Fruit fly (Drosophila melanogaster) whole organism, embryonic: ENCODE data around the gene CG7536.

ENCODE experiments used
- BtbVII ChIP-seq: fragments of 200-800 bp; sonication (Bioruptor generic); optimal IDR thresholded peaks from 3 replicates; lab custom pipeline; 2017; ENCODE audit warnings: missing biosample characterization, mild to moderate bottlenecking, missing genetic modification characterization
- Bteb2 ChIP-seq: fragments of 200-800 bp; sonication (Bioruptor generic); optimal IDR thresholded peaks from 2 replicates; lab custom pipeline; 2016; ENCODE audit warnings: missing biosample characterization, missing genetic modification characterization
- CG10565 ChIP-seq: fragments of 200-800 bp; sonication (Bioruptor generic); optimal IDR thresholded peaks from 3 replicates; lab custom pipeline; 2016; ENCODE audit warnings: missing biosample characterization, mild to moderate bottlenecking, missing genetic modification characterization
- CG10979 ChIP-seq: fragments of 200-800 bp; sonication (Bioruptor generic); optimal IDR thresholded peaks from 2 replicates; lab custom pipeline; 2018; ENCODE audit warnings: missing biosample characterization, mild to moderate bottlenecking, missing genetic modification characterization, moderate library complexity
- CG14050 ChIP-seq: fragments of 200-800 bp; sonication (Bioruptor generic); IDR thresholded peaks from 3 replicates; pipeline ENCODE4 v1.3.6; 2022; ENCODE audit warnings: missing biosample characterization, missing genetic modification characterization
- CG14441 ChIP-seq: fragments of 200-800 bp; sonication (Bioruptor generic); IDR thresholded peaks from 2 replicates; pipeline ENCODE4 v1.3.6; 2022; ENCODE audit warnings: missing biosample characterization, missing genetic modification characterization
- CG14710 ChIP-seq: fragments of 200-800 bp; sonication (Bioruptor generic); optimal IDR thresholded peaks from 3 replicates; lab custom pipeline; 2019; ENCODE audit warnings: missing biosample characterization, mild to moderate bottlenecking, missing genetic modification characterization, moderate library complexity
- CG14965 ChIP-seq: fragments of 200-800 bp; sonication (Bioruptor generic); optimal IDR thresholded peaks from 2 replicates; lab custom pipeline; 2016; ENCODE audit warnings: missing biosample characterization, missing genetic modification characterization, borderline replicate concordance
- CG15696 ChIP-seq: fragments of 200-800 bp; sonication (Bioruptor generic); optimal IDR thresholded peaks from 2 replicates; lab custom pipeline; 2019; ENCODE audit warnings: missing biosample characterization, mild to moderate bottlenecking, missing genetic modification characterization, moderate library complexity
- CG1647 ChIP-seq: fragments of 200-800 bp; sonication (Bioruptor generic); optimal IDR thresholded peaks from 3 replicates; lab custom pipeline; 2016; ENCODE audit warnings: missing biosample characterization, missing genetic modification characterization
- CG17328 ChIP-seq: fragments of 200-800 bp; sonication (Bioruptor generic); IDR thresholded peaks from 2 replicates; pipeline ENCODE4 v1.3.6; 2022; ENCODE audit warnings: missing biosample characterization, missing genetic modification characterization
- CG17568 ChIP-seq: fragments of 200-800 bp; sonication (Bioruptor generic); optimal IDR thresholded peaks from 2 replicates; lab custom pipeline; 2018; ENCODE audit warnings: missing biosample characterization, mild to moderate bottlenecking, missing genetic modification characterization, moderate library complexity
- CG1832 ChIP-seq: fragments of 200-800 bp; sonication (Bioruptor generic); optimal IDR thresholded peaks from 2 replicates; lab custom pipeline; 2017; ENCODE audit warnings: missing biosample characterization, mild to moderate bottlenecking, missing genetic modification characterization, inconsistent platforms
- CG2116 ChIP-seq: fragments of 200-800 bp; sonication (Bioruptor generic); optimal IDR thresholded peaks from 3 replicates; lab custom pipeline; 2018; ENCODE audit warnings: missing biosample characterization, mild to moderate bottlenecking, missing genetic modification characterization
- CG6765 ChIP-seq: fragments of 200-800 bp; sonication (Bioruptor generic); optimal IDR thresholded peaks from 3 replicates; lab custom pipeline; 2017; ENCODE audit warnings: missing biosample characterization, mild to moderate bottlenecking, missing genetic modification characterization
- CG6813 ChIP-seq: fragments of 200-800 bp; sonication (Bioruptor generic); optimal IDR thresholded peaks from 2 replicates; lab custom pipeline; 2017; ENCODE audit warnings: missing biosample characterization, missing genetic modification characterization, mild to moderate bottlenecking, moderate library complexity, missing genetic modification reagents
- CG7357 ChIP-seq: fragments of 200-800 bp; sonication (Bioruptor generic); IDR thresholded peaks from 3 replicates; pipeline ENCODE4 v1.3.6; 2022; ENCODE audit warnings: missing biosample characterization, missing genetic modification characterization
- CG7987 ChIP-seq: fragments of 200-800 bp; sonication (Bioruptor generic); optimal IDR thresholded peaks from 2 replicates; lab custom pipeline; 2018; ENCODE audit warnings: missing biosample characterization, mild to moderate bottlenecking, missing genetic modification characterization, moderate library complexity
- CG8281 ChIP-seq: fragments of 200-800 bp; sonication (Bioruptor generic); optimal IDR thresholded peaks from 2 replicates; lab custom pipeline; 2018; ENCODE audit warnings: missing biosample characterization, mild to moderate bottlenecking, missing genetic modification characterization, moderate library complexity
- CG8290 ChIP-seq, 3 experiments: fragments of 200-800 bp; sonication (Bioruptor generic); optimal IDR thresholded peaks; 2 replicates each; lab custom pipeline; 2016 to 2019; ENCODE audit warnings: missing biosample characterization in 3 of 3, missing genetic modification characterization in 3 of 3, mild to moderate bottlenecking in 2 of 3, moderate library complexity in 1 of 3
- CG8924 ChIP-seq: fragments of 200-800 bp; optimal IDR thresholded peaks from 3 replicates; lab custom pipeline; 2019; ENCODE audit warnings: missing biosample characterization, mild to moderate bottlenecking, missing genetic modification characterization, moderate library complexity
- CG9437 ChIP-seq: fragments of 200-800 bp; sonication (Bioruptor generic); optimal IDR thresholded peaks from 2 replicates; lab custom pipeline; 2018; ENCODE audit warnings: missing biosample characterization, mild to moderate bottlenecking, missing genetic modification characterization
- CG9932 ChIP-seq: fragments of 200-800 bp; sonication (Bioruptor generic); IDR thresholded peaks from 2 replicates; pipeline ENCODE4 v1.3.6; 2022; ENCODE audit warnings: missing biosample characterization, missing genetic modification characterization
- Meics ChIP-seq: fragments of 200-800 bp; sonication (Bioruptor generic); optimal IDR thresholded peaks from 2 replicates; lab custom pipeline; 2017; ENCODE audit warnings: missing biosample characterization, mild to moderate bottlenecking, missing genetic modification characterization
- Mes4 ChIP-seq: fragments of 200-800 bp; sonication (Bioruptor generic); optimal IDR thresholded peaks from 2 replicates; lab custom pipeline; 2016; ENCODE audit warnings: missing biosample characterization, missing genetic modification characterization
- NC2α ChIP-seq: fragments of 200-800 bp; sonication (Bioruptor generic); optimal IDR thresholded peaks from 2 replicates; lab custom pipeline; 2016; ENCODE audit warnings: missing biosample characterization, missing genetic modification characterization
- Nf-YC ChIP-seq: fragments of 200-800 bp; optimal IDR thresholded peaks from 3 replicates; lab custom pipeline; 2019; ENCODE audit warnings: missing biosample characterization, mild to moderate bottlenecking, missing genetic modification characterization, moderate library complexity
- Oli ChIP-seq: fragments of 200-800 bp; sonication (Bioruptor generic); optimal IDR thresholded peaks from 2 replicates; lab custom pipeline; 2018; ENCODE audit warnings: missing biosample characterization, mild to moderate bottlenecking, missing genetic modification characterization, moderate library complexity
- Pdp1 ChIP-seq, 2 experiments: fragments of 200-800 bp; sonication (Bioruptor generic); optimal IDR thresholded peaks; 3 replicates each; lab custom pipeline; 2016; ENCODE audit warnings: missing biosample characterization in 2 of 2, missing genetic modification characterization in 2 of 2, mild to moderate bottlenecking in 1 of 2, moderate library complexity in 1 of 2
- Poxn ChIP-seq: fragments of 200-800 bp; sonication (Bioruptor generic); IDR thresholded peaks from 2 replicates; pipeline ENCODE4 v1.3.6; 2022; ENCODE audit warnings: missing biosample characterization, missing genetic modification characterization
- Sox100B ChIP-seq: fragments of 200-800 bp; sonication (Bioruptor generic); optimal IDR thresholded peaks from 3 replicates; lab custom pipeline; 2018; ENCODE audit warnings: missing biosample characterization, mild to moderate bottlenecking, missing genetic modification characterization
- croc ChIP-seq: fragments of 200-800 bp; sonication (Bioruptor generic); conservative IDR thresholded peaks from 3 replicates; pipeline ENCODE4 v1.3.6; 2022; ENCODE audit warnings: missing biosample characterization, missing genetic modification characterization
- da ChIP-seq: fragments of 200-800 bp; sonication (Bioruptor generic); optimal IDR thresholded peaks from 2 replicates; lab custom pipeline; 2016; ENCODE audit warnings: missing biosample characterization, missing genetic modification characterization
- disco-r ChIP-seq: fragments of 200-800 bp; sonication (Bioruptor generic); optimal IDR thresholded peaks from 2 replicates; lab custom pipeline; 2016; ENCODE audit warnings: missing biosample characterization, missing genetic modification characterization
- dmrt11E ChIP-seq: fragments of 200-800 bp; sonication (Bioruptor generic); optimal IDR thresholded peaks from 3 replicates; lab custom pipeline; 2018; ENCODE audit warnings: missing biosample characterization, mild to moderate bottlenecking, missing genetic modification characterization, moderate library complexity
- ftz-f1 ChIP-seq: fragments of 200-800 bp; sonication (Bioruptor generic); optimal IDR thresholded peaks from 2 replicates; lab custom pipeline; 2016; ENCODE audit warnings: missing biosample characterization, missing genetic modification characterization
- gce ChIP-seq: fragments of 200-800 bp; sonication (Bioruptor generic); IDR thresholded peaks from 3 replicates; pipeline ENCODE4 v1.3.6; 2022; ENCODE audit warnings: missing biosample characterization, missing genetic modification characterization
- grn ChIP-seq: fragments of 200-800 bp; sonication (Bioruptor generic); optimal IDR thresholded peaks from 3 replicates; lab custom pipeline; 2017; ENCODE audit warnings: missing biosample characterization, missing genetic modification characterization
- gro ChIP-seq: fragments of 200-800 bp; sonication (Bioruptor generic); optimal IDR thresholded peaks from 2 replicates; lab custom pipeline; 2016; ENCODE audit warnings: missing biosample characterization, missing genetic modification characterization
- gsb ChIP-seq: fragments of 200-800 bp; sonication (Bioruptor generic); IDR thresholded peaks from 2 replicates; pipeline ENCODE4 v1.3.6; 2022; ENCODE audit warnings: missing biosample characterization, missing genetic modification characterization
- hb ChIP-seq: fragments of 200-800 bp; sonication (Bioruptor generic); IDR thresholded peaks from 3 replicates; pipeline ENCODE4 v1.3.6; 2022; ENCODE audit warnings: missing biosample characterization, missing genetic modification characterization; ENCODE audit not compliant: partially characterized antibody
- insv ChIP-seq, 2 experiments: fragments of 200-800 bp; sonication (Bioruptor generic); optimal IDR thresholded peaks; 3 replicates each; lab custom pipeline; 2016 to 2018; ENCODE audit warnings: missing biosample characterization in 2 of 2, missing genetic modification characterization in 2 of 2
- maf-S ChIP-seq: fragments of 200-800 bp; sonication (Bioruptor generic); optimal IDR thresholded peaks from 2 replicates; lab custom pipeline; 2016; ENCODE audit warnings: missing biosample characterization, missing genetic modification characterization
- peb ChIP-seq: fragments of 200-800 bp; sonication (Bioruptor generic); IDR thresholded peaks from 2 replicates; pipeline ENCODE4 v1.3.6; 2022; ENCODE audit warnings: missing biosample characterization, missing genetic modification characterization
- pfk ChIP-seq: fragments of 200-800 bp; sonication (Bioruptor generic); optimal IDR thresholded peaks from 2 replicates; lab custom pipeline; 2018; ENCODE audit warnings: missing biosample characterization, mild to moderate bottlenecking, missing genetic modification characterization, moderate library complexity
- pita ChIP-seq: fragments of 200-800 bp; sonication (Bioruptor generic); optimal IDR thresholded peaks from 2 replicates; lab custom pipeline; 2017; ENCODE audit warnings: missing biosample characterization, mild to moderate bottlenecking, missing genetic modification characterization
- sima ChIP-seq: fragments of 200-800 bp; sonication (Bioruptor generic); optimal IDR thresholded peaks from 2 replicates; lab custom pipeline; 2016; ENCODE audit warnings: missing biosample characterization, missing genetic modification characterization
- vnd ChIP-seq: fragments of 200-800 bp; sonication (Bioruptor generic); IDR thresholded peaks from 3 replicates; pipeline ENCODE4 v1.3.6; 2022; ENCODE audit warnings: missing biosample characterization, missing genetic modification characterization; ENCODE audit not compliant: partially characterized antibody
- zf30C ChIP-seq: fragments of 200-800 bp; sonication (Bioruptor generic); optimal IDR thresholded peaks from 3 replicates; lab custom pipeline; 2018; ENCODE audit warnings: missing biosample characterization, mild to moderate bottlenecking, missing genetic modification characterization
- zfh2 ChIP-seq: fragments of 200-800 bp; sonication (Bioruptor generic); optimal IDR thresholded peaks from 2 replicates; lab custom pipeline; 2016; ENCODE audit warnings: missing biosample characterization, missing genetic modification characterization

CG7536 gene

dm6 chrX:18085470-18085797 lies 2.9 kb downstream of the CG7536 start, which contains the start of gene Ada3 (continued):
- no peak for TF ChIP-seq CG1832 (GFP tag; lab: Kevin White, UChicago)
- peak; percentile 71 for TF ChIP-seq Sox100B (GFP tag; lab: Kevin White, UChicago)
- peak; percentile 75 for TF ChIP-seq CG8924 (tag; lab: Kevin White, UChicago)
- TF ChIP-seq CG15696 (tag; lab: Kevin White, UChicago), result peak; percentile 73
- TF ChIP-seq CG14050 (GFP tag; lab: Robert Waterston, UW), result peak; percentile 61
- no peak for TF ChIP-seq gsb
- peak; percentile 48 for TF ChIP-seq gro
- TF ChIP-seq CG6765, result peak; percentile 48
- TF ChIP-seq peb (GFP tag; lab: Robert Waterston, UW), result peak; percentile 48; the same call in 1 of the 2 replicates
- TF ChIP-seq Pdp1 (GFP tag; optimal IDR thresholded peaks at IDR 0.05; lab: Kevin White, UChicago), result peak; percentile 67 to 80
- peak; percentile 57 for TF ChIP-seq CG10979 (tag; lab: Kevin White, UChicago)
- peak; percentile 54 for TF ChIP-seq Oli (tag; lab: Kevin White, UChicago)
- no peak for TF ChIP-seq pfk (GFP tag; lab: Kevin White, UChicago)
- TF ChIP-seq CG17328 (GFP tag; lab: Robert Waterston, UW), result peak; percentile 67
- TF ChIP-seq CG14710 (tag; lab: Kevin White, UChicago), result peak; percentile 74
- no peak for TF ChIP-seq ftz-f1
- peak in 1 of 2 experiments; percentile 29 for TF ChIP-seq insv (GFP tag; optimal IDR thresholded peaks at IDR 0.05; lab: Kevin White, UChicago)
- TF ChIP-seq CG8290 (GFP tag; optimal IDR thresholded peaks at IDR 0.05; lab: Kevin White, UChicago), result peak; percentile 42
- TF ChIP-seq CG8290 (tag; optimal IDR thresholded peaks at IDR 0.05; lab: Kevin White, UChicago), result peak; percentile 58 to 66
- TF ChIP-seq CG9932 (GFP tag; lab: Robert Waterston, UW), result peak; percentile 85
- TF ChIP-seq CG10565 (GFP tag; lab: Kevin White, UChicago), result no peak
- TF ChIP-seq CG14441 (GFP tag; lab: Robert Waterston, UW), result peak; percentile 54; the same call in 1 of the 2 replicates
- peak; percentile 68 for TF ChIP-seq Nf-YC (tag; lab: Kevin White, UChicago)
- TF ChIP-seq zf30C (GFP tag; lab: Kevin White, UChicago), result no peak
- peak; percentile 65 for TF ChIP-seq BtbVII
- no peak for TF ChIP-seq sima (GFP tag; lab: Kevin White, UChicago)
- TF ChIP-seq NC2α (GFP tag; lab: Kevin White, UChicago), result peak; percentile 41
- no peak for TF ChIP-seq Poxn
- no peak for TF ChIP-seq pita (GFP tag; lab: Kevin White, UChicago)
- peak; percentile 75 for TF ChIP-seq zfh2
- TF ChIP-seq hb (GFP tag; lab: Robert Waterston, UW), result no peak
- peak; percentile 27 for TF ChIP-seq disco-r (GFP tag; lab: Kevin White, UChicago)
- no peak for TF ChIP-seq CG14965 (GFP tag; lab: Kevin White, UChicago)
- no peak for TF ChIP-seq vnd
- no peak for TF ChIP-seq CG7987 (GFP tag; lab: Kevin White, UChicago)
- TF ChIP-seq gce (GFP tag; lab: Robert Waterston, UW), result no peak
- peak; percentile 6 for TF ChIP-seq CG8281
- peak; percentile 60; the same call in 2 of the 3 replicates for TF ChIP-seq CG7357 (GFP tag; lab: Robert Waterston, UW)
- peak; percentile 75 for TF ChIP-seq Meics
- TF ChIP-seq CG2116 (GFP tag; lab: Kevin White, UChicago), result peak; percentile 57
- TF ChIP-seq CG9437, result peak; percentile 51
- peak; percentile 60 for TF ChIP-seq Bteb2 (GFP tag; lab: Kevin White, UChicago)
- TF ChIP-seq grn (GFP tag; lab: Kevin White, UChicago), result peak; percentile 27
- peak; percentile 6 for TF ChIP-seq da (GFP tag; lab: Kevin White, UChicago)
- TF ChIP-seq dmrt11E (tag; lab: Kevin White, UChicago), result peak; percentile 59
- TF ChIP-seq CG1647 (GFP tag; lab: Kevin White, UChicago), result peak; percentile 56
- TF ChIP-seq croc, result peak; percentile 39; the same call in 1 of the 3 replicates
- no peak for TF ChIP-seq CG6813 (GFP tag; lab: Kevin White, UChicago)
- no peak for TF ChIP-seq CG17568 (GFP tag; lab: Kevin White, UChicago)
- peak; percentile 48 for TF ChIP-seq maf-S (GFP tag; lab: Kevin White, UChicago)
- TF ChIP-seq Mes4 (GFP tag; lab: Kevin White, UChicago), result peak; percentile 28
